Fruit fly (Drosophila melanogaster): ENCODE data around the gene S.
A peak's percentile ranks its signal among the peaks of the same experiment; 100 is the strongest.

The S gene

DNA sequence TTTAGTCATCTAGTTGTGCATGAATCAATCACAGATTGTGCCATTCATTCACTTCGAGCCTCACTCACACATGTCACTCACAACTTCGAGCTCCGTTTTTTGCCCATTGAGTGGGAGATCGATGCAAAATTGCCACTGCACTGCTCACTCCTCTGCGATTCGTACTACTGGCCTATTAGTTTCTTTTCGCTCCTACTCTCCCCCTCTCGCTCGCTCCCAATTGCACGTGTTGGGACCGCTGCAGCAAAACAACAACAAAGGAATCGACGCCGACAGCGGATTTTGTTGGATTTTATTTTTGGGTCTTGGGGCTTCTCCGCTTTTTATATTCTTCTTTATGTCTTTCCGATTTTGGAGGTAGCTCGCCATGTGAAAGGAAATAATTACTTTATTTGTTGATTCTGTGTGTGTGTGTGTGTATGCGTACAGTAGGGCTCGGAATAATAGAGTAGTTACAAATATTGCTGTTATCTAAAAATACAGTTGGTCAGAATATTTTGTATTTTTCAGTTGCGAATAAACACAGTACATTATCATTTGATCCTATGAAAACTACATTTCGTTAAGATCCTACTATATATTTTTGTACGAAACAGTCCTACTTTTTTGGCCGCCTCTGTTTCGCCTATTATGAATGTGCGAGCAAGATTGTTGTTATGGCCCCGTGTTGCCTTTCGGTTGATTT, 3.3 kb downstream of the S start (continued):
- TF ChIP-seq Oli (tag; optimal IDR thresholded peaks at IDR 0.05) (peak; percentile 91), unpg (GFP tag; optimal IDR thresholded peaks at IDR 0.05) (peak; percentile 92), CG11695 (GFP tag; IDR thresholded peaks at IDR 0.05) (peak; percentile 76), CG16815 (GFP tag; optimal IDR thresholded peaks at IDR 0.05) (peak; percentile 51), Abd-B (GFP tag; optimal IDR thresholded peaks at IDR 0.05) (peak; percentile 76), org-1 (GFP tag; optimal IDR thresholded peaks at IDR 0.05) (peak; percentile 85), E2f1 (GFP tag; IDR thresholded peaks at IDR 0.05) (peak; percentile 73), hb (GFP tag; IDR thresholded peaks at IDR 0.05; ENCODE audit: partially characterized antibody) (no peak), Dbx (GFP tag; IDR thresholded peaks at IDR 0.05) (0 out of 3 replicates have a peak, but pooled peaks have one; percentile 33), CG3995 (GFP tag; optimal IDR thresholded peaks at IDR 0.05) (no peak), CG3163 (GFP tag; optimal IDR thresholded peaks at IDR 0.05) (peak; percentile 6), cwo (GFP tag; optimal IDR thresholded peaks at IDR 0.05) (peak; percentile 59), CG11093 (GFP tag; IDR thresholded peaks at IDR 0.05) (peak; percentile 60; the same call in 1 of the 3 replicates), CG2889 (GFP tag; IDR thresholded peaks at IDR 0.05) (peak; percentile 54; the same call in 1 of the 3 replicates), Dip3 (GFP tag; optimal IDR thresholded peaks at IDR 0.05) (no peak), CG17385 (GFP tag; optimal IDR thresholded peaks at IDR 0.05) (peak; percentile 76), CG10147 (GFP tag; optimal IDR thresholded peaks at IDR 0.05) (peak; percentile 51), CG12104 (GFP tag; optimal IDR thresholded peaks at IDR 0.05) (peak; percentile 42), ham (GFP tag; IDR thresholded peaks at IDR 0.05) (no peak), CG14667 (GFP tag; IDR thresholded peaks at IDR 0.05) (peak; percentile 66), CG14965 (GFP tag; optimal IDR thresholded peaks at IDR 0.05; ENCODE audit: borderline replicate concordance) (no peak), Dp (GFP tag; optimal IDR thresholded peaks at IDR 0.05) (no peak), Ets97D (GFP tag; optimal IDR thresholded peaks at IDR 0.05) (peak; percentile 21), gcm (GFP tag; optimal IDR thresholded peaks at IDR 0.05) (peak; percentile 85), CG13296 (GFP tag; optimal IDR thresholded peaks at IDR 0.05) (peak; percentile 18), esg (GFP tag; conservative IDR thresholded peaks at IDR 0.05) (peak; percentile 78)

DNA sequence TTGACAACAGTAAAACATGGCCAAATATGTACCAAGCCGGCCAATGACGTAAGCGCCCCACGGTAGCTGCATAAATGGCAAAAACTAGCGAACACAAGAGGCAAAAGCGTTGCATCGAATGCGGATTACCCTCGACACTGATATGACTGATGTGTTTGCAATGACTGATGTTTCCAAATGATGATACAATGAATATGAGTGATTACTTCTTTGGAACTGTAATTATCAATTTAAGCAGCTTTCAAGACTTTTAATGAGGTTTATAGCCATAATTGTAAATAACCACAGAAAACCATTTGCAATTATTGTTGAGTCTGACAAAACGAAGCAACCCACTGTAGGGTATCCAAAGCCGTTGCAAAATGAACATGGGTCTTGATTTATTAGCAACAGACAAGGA, 4.1 kb downstream of the S start:
- no peak for TF ChIP-seq mam (GFP tag; optimal IDR thresholded peaks at IDR 0.05)
- TF ChIP-seq CG12769 (tag; optimal IDR thresholded peaks at IDR 0.05): no peak
- no peak for TF ChIP-seq Adf1 (GFP tag; IDR thresholded peaks at IDR 0.05)
- TF ChIP-seq CG32767 (GFP tag; IDR thresholded peaks at IDR 0.05): no peak
- TF ChIP-seq ato (GFP tag; IDR thresholded peaks at IDR 0.05; ENCODE audit: partially characterized antibody): no peak
- TF ChIP-seq Atf6 (GFP tag; IDR thresholded peaks at IDR 0.05): no peak
- TF ChIP-seq zfh2 (GFP tag; optimal IDR thresholded peaks at IDR 0.05): no peak
- no peak for TF ChIP-seq CG9609 (GFP tag; optimal IDR thresholded peaks at IDR 0.05)
- no peak for TF ChIP-seq da (GFP tag; optimal IDR thresholded peaks at IDR 0.05)
- no peak for TF ChIP-seq rib (GFP tag; IDR thresholded peaks at IDR 0.05)
- TF ChIP-seq sens (GFP tag): peak; percentile 75
- TF ChIP-seq CoRest (tag; optimal IDR thresholded peaks at IDR 0.05): no peak
- TF ChIP-seq Vsx1 (GFP tag; optimal IDR thresholded peaks at IDR 0.05): no peak
- TF ChIP-seq NC2β (GFP tag; optimal IDR thresholded peaks at IDR 0.05): no peak
- TF ChIP-seq tap (tag; optimal IDR thresholded peaks at IDR 0.05): no peak
- TF ChIP-seq CG33213 (GFP tag; optimal IDR thresholded peaks at IDR 0.05): no peak
- no peak for TF ChIP-seq oc (tag; optimal IDR thresholded peaks at IDR 0.05)
- TF ChIP-seq Fer1 (GFP tag; optimal IDR thresholded peaks at IDR 0.05): no peak
- no peak for TF ChIP-seq crp (GFP tag; optimal IDR thresholded peaks at IDR 0.05)
- no peak for TF ChIP-seq CG13287 (GFP tag; IDR thresholded peaks at IDR 0.05; ENCODE audit: partially characterized antibody)
- no peak for TF ChIP-seq prd (optimal IDR thresholded peaks at IDR 0.05)
- TF ChIP-seq prd (GFP tag; IDR thresholded peaks at IDR 0.05): no peak
- TF ChIP-seq CG2120 (GFP tag; optimal IDR thresholded peaks at IDR 0.05): no peak
- no peak for TF ChIP-seq Ets65A (GFP tag)
- peak; percentile 4 for TF ChIP-seq CG11504 (tag; optimal IDR thresholded peaks at IDR 0.05)
- TF ChIP-seq Dip3 (GFP tag; optimal IDR thresholded peaks at IDR 0.05): no peak
